Fruit fly (Drosophila melanogaster) whole organism, embryonic: ENCODE measurements around the gene HIP-R.

ENCODE experiments used
- BtbVII ChIP-seq: fragments of 200-800 bp; sonication (Bioruptor generic); optimal IDR thresholded peaks from 3 replicates; lab custom pipeline; 2017; ENCODE audit warnings: missing biosample characterization, mild to moderate bottlenecking, missing genetic modification characterization
- CG10321 ChIP-seq: fragments of 200-800 bp; sonication (Bioruptor generic); IDR thresholded peaks from 2 replicates; pipeline ENCODE4 v1.3.6; 2022; ENCODE audit warnings: missing biosample characterization, missing genetic modification characterization
- CG10366 ChIP-seq: fragments of 200-800 bp; sonication (Bioruptor generic); IDR thresholded peaks from 2 replicates; pipeline ENCODE4 v1.3.6; 2022; ENCODE audit warnings: missing biosample characterization, missing genetic modification characterization
- CG11723 ChIP-seq: fragments of 200-800 bp; sonication (Bioruptor generic); optimal IDR thresholded peaks from 2 replicates; lab custom pipeline; 2017; ENCODE audit warnings: missing biosample characterization, mild to moderate bottlenecking, missing genetic modification characterization
- CG12104 ChIP-seq: fragments of 200-800 bp; sonication (Bioruptor generic); optimal IDR thresholded peaks from 3 replicates; lab custom pipeline; 2016; ENCODE audit warnings: missing biosample characterization, missing genetic modification characterization
- CG12155 ChIP-seq: fragments of 200-800 bp; sonication (Bioruptor generic); optimal IDR thresholded peaks from 3 replicates; lab custom pipeline; 2016; ENCODE audit warnings: missing biosample characterization, missing genetic modification characterization
- CG1233 ChIP-seq: fragments of 200-800 bp; sonication (Bioruptor generic); optimal IDR thresholded peaks from 4 replicates; lab custom pipeline; 2018; ENCODE audit warnings: missing biosample characterization, mild to moderate bottlenecking, missing genetic modification characterization
- CG13123 ChIP-seq: fragments of 200-800 bp; sonication (Bioruptor generic); optimal IDR thresholded peaks from 2 replicates; lab custom pipeline; 2016; ENCODE audit warnings: missing biosample characterization, missing genetic modification characterization
- CG14441 ChIP-seq: fragments of 200-800 bp; sonication (Bioruptor generic); IDR thresholded peaks from 2 replicates; pipeline ENCODE4 v1.3.6; 2022; ENCODE audit warnings: missing biosample characterization, missing genetic modification characterization
- CG14860 ChIP-seq: fragments of 200-800 bp; sonication (Bioruptor generic); IDR thresholded peaks from 3 replicates; pipeline ENCODE4 v1.3.6; 2022; ENCODE audit warnings: missing biosample characterization, missing genetic modification characterization; ENCODE audit not compliant: partially characterized antibody
- CG15073 ChIP-seq: fragments of 200-800 bp; sonication (Bioruptor generic); optimal IDR thresholded peaks from 2 replicates; lab custom pipeline; 2016; ENCODE audit warnings: missing biosample characterization, missing genetic modification characterization
- CG15601 ChIP-seq: fragments of 200-800 bp; sonication (Bioruptor generic); optimal IDR thresholded peaks from 3 replicates; lab custom pipeline; 2019; ENCODE audit warnings: missing biosample characterization, mild to moderate bottlenecking, missing genetic modification characterization, moderate library complexity
- CG16779 ChIP-seq: fragments of 200-800 bp; sonication (Bioruptor generic); IDR thresholded peaks from 2 replicates; pipeline ENCODE4 v1.3.6; 2022; ENCODE audit warnings: missing biosample characterization, missing genetic modification characterization
- CG17328 ChIP-seq: fragments of 200-800 bp; sonication (Bioruptor generic); IDR thresholded peaks from 2 replicates; pipeline ENCODE4 v1.3.6; 2022; ENCODE audit warnings: missing biosample characterization, missing genetic modification characterization
- CG17829 ChIP-seq: fragments of 200-800 bp; optimal IDR thresholded peaks from 2 replicates; lab custom pipeline; 2019; ENCODE audit warnings: missing biosample characterization, mild to moderate bottlenecking, missing genetic modification characterization, moderate library complexity
- CG2678 ChIP-seq: fragments of 200-800 bp; sonication (Bioruptor generic); optimal IDR thresholded peaks from 3 replicates; lab custom pipeline; 2019; ENCODE audit warnings: missing biosample characterization, mild to moderate bottlenecking, missing genetic modification characterization, moderate library complexity
- CG2712 ChIP-seq: fragments of 200-800 bp; optimal IDR thresholded peaks from 3 replicates; lab custom pipeline; 2019; ENCODE audit warnings: missing biosample characterization, mild to moderate bottlenecking, missing genetic modification characterization, moderate library complexity
- CG30403 ChIP-seq: fragments of 200-800 bp; sonication (Bioruptor generic); optimal IDR thresholded peaks from 3 replicates; lab custom pipeline; 2016; ENCODE audit warnings: missing biosample characterization, missing genetic modification characterization
- CG32767 ChIP-seq: fragments of 200-800 bp; sonication (Bioruptor generic); IDR thresholded peaks from 2 replicates; pipeline ENCODE4 v1.3.6; 2022; ENCODE audit warnings: missing biosample characterization, missing genetic modification characterization
- CG32772 ChIP-seq: fragments of 200-800 bp; sonication (Bioruptor generic); IDR thresholded peaks from 2 replicates; pipeline ENCODE4 v1.3.6; 2022; ENCODE audit warnings: missing biosample characterization, missing genetic modification characterization
- CG4360 ChIP-seq: fragments of 200-800 bp; sonication (Bioruptor generic); IDR thresholded peaks from 2 replicates; pipeline ENCODE4 v1.3.6; 2022; ENCODE audit warnings: missing biosample characterization, missing genetic modification characterization
- CG5180 ChIP-seq: fragments of 200-800 bp; sonication (Bioruptor generic); optimal IDR thresholded peaks from 3 replicates; lab custom pipeline; 2017; ENCODE audit warnings: missing biosample characterization, missing genetic modification characterization, mild to moderate bottlenecking, moderate library complexity, missing genetic modification reagents
- CG5245 ChIP-seq: fragments of 200-800 bp; sonication (Bioruptor generic); optimal IDR thresholded peaks from 3 replicates; lab custom pipeline; 2016; ENCODE audit warnings: missing biosample characterization, missing genetic modification characterization
- CG6254 ChIP-seq: fragments of 200-800 bp; sonication (Bioruptor generic); optimal IDR thresholded peaks from 3 replicates; lab custom pipeline; 2017; ENCODE audit warnings: mild to moderate bottlenecking, missing biosample characterization, missing genetic modification reagents, missing genetic modification characterization
- CG7357 ChIP-seq: fragments of 200-800 bp; sonication (Bioruptor generic); IDR thresholded peaks from 3 replicates; pipeline ENCODE4 v1.3.6; 2022; ENCODE audit warnings: missing biosample characterization, missing genetic modification characterization
- CG7745 ChIP-seq: fragments of 200-800 bp; sonication (Bioruptor generic); optimal IDR thresholded peaks from 2 replicates; lab custom pipeline; 2018; ENCODE audit warnings: missing biosample characterization, mild to moderate bottlenecking, missing genetic modification characterization, moderate library complexity
- CG7928 ChIP-seq: fragments of 200-800 bp; sonication (Bioruptor generic); optimal IDR thresholded peaks from 2 replicates; lab custom pipeline; 2017; ENCODE audit warnings: missing biosample characterization, mild to moderate bottlenecking, missing genetic modification characterization
- CG8388 ChIP-seq: fragments of 200-800 bp; sonication (Bioruptor generic); optimal IDR thresholded peaks from 2 replicates; lab custom pipeline; 2019; ENCODE audit warnings: missing biosample characterization, mild to moderate bottlenecking, missing genetic modification characterization, moderate library complexity
- CG9727 ChIP-seq: fragments of 200-800 bp; sonication (Bioruptor generic); optimal IDR thresholded peaks from 3 replicates; lab custom pipeline; 2017; ENCODE audit warnings: missing biosample characterization, mild to moderate bottlenecking, missing genetic modification characterization
- CG9817 ChIP-seq: fragments of 200-800 bp; sonication (Bioruptor generic); optimal IDR thresholded peaks from 2 replicates; lab custom pipeline; 2018; ENCODE audit warnings: missing biosample characterization, mild to moderate bottlenecking, missing genetic modification characterization, moderate library complexity
- CrebB ChIP-seq: fragments of 200-800 bp; sonication (Bioruptor generic); optimal IDR thresholded peaks from 3 replicates; lab custom pipeline; 2018; ENCODE audit warnings: missing biosample characterization, mild to moderate bottlenecking, missing genetic modification characterization
- Dad ChIP-seq: fragments of 200-800 bp; sonication (Bioruptor generic); optimal IDR thresholded peaks from 3 replicates; lab custom pipeline; 2016; ENCODE audit warnings: missing biosample characterization, missing genetic modification characterization
- Doc3 ChIP-seq: fragments of 200-800 bp; sonication (Bioruptor generic); IDR thresholded peaks from 3 replicates; pipeline ENCODE4 v1.3.6; 2022; ENCODE audit warnings: missing biosample characterization, missing genetic modification characterization; ENCODE audit not compliant: partially characterized antibody
- Hmx ChIP-seq: fragments of 200-800 bp; sonication (Bioruptor generic); optimal IDR thresholded peaks from 2 replicates; lab custom pipeline; 2016; ENCODE audit warnings: missing biosample characterization, missing genetic modification characterization
- Kr ChIP-seq: fragments of 200-800 bp; sonication (Bioruptor generic); optimal IDR thresholded peaks from 2 replicates; lab custom pipeline; 2017; ENCODE audit warnings: missing biosample characterization, mild to moderate bottlenecking, missing genetic modification characterization
- NK7.1 ChIP-seq: fragments of 200-800 bp; sonication (Bioruptor generic); optimal IDR thresholded peaks from 3 replicates; lab custom pipeline; 2016; ENCODE audit warnings: missing biosample characterization, missing genetic modification characterization
- Sin3A ChIP-seq: fragments of >200 bp; optimal IDR thresholded peaks from 2 replicates; lab custom pipeline; 2018
- Taf1 ChIP-seq: fragments of 200-800 bp; sonication (Bioruptor generic); IDR thresholded peaks from 2 replicates; pipeline ENCODE4 v1.3.6; 2022; ENCODE audit warnings: missing biosample characterization, missing genetic modification characterization
- Xbp1 ChIP-seq: fragments of 200-800 bp; sonication (Bioruptor generic); optimal IDR thresholded peaks from 3 replicates; lab custom pipeline; 2016; ENCODE audit warnings: missing biosample characterization, mild to moderate bottlenecking, missing genetic modification characterization
- ara ChIP-seq: fragments of 200-800 bp; sonication (Bioruptor generic); IDR thresholded peaks from 2 replicates; pipeline ENCODE4 v1.3.6; 2022; ENCODE audit warnings: missing biosample characterization, missing genetic modification characterization
- crc ChIP-seq: fragments of 200-800 bp; sonication (Bioruptor generic); optimal IDR thresholded peaks from 2 replicates; lab custom pipeline; 2016; ENCODE audit warnings: missing biosample characterization, missing genetic modification characterization
- emc ChIP-seq: fragments of 200-800 bp; sonication (Bioruptor generic); optimal IDR thresholded peaks from 2 replicates; lab custom pipeline; 2016; ENCODE audit warnings: missing biosample characterization, missing genetic modification characterization
- en ChIP-seq: fragments of 200-800 bp; sonication (Bioruptor generic); optimal IDR thresholded peaks from 2 replicates; lab custom pipeline; 2016; ENCODE audit warnings: missing biosample characterization, missing genetic modification characterization
- hb ChIP-seq: fragments of 200-800 bp; sonication (Bioruptor generic); IDR thresholded peaks from 3 replicates; pipeline ENCODE4 v1.3.6; 2022; ENCODE audit warnings: missing biosample characterization, missing genetic modification characterization; ENCODE audit not compliant: partially characterized antibody
- nerfin-2 ChIP-seq: fragments of 200-800 bp; sonication (Bioruptor generic); IDR thresholded peaks from 2 replicates; pipeline ENCODE4 v1.3.6; 2022; ENCODE audit warnings: missing biosample characterization, missing genetic modification characterization; ENCODE audit not compliant: partially characterized antibody
- psq ChIP-seq: fragments of 200-800 bp; sonication (Bioruptor generic); optimal IDR thresholded peaks from 2 replicates; lab custom pipeline; 2017; ENCODE audit warnings: missing biosample characterization, missing genetic modification characterization
- ranshi ChIP-seq: fragments of 200-800 bp; sonication (Bioruptor generic); IDR thresholded peaks from 2 replicates; pipeline ENCODE4 v1.3.6; 2022; ENCODE audit warnings: missing biosample characterization, missing genetic modification characterization
- rib ChIP-seq: fragments of 200-800 bp; sonication (Bioruptor generic); IDR thresholded peaks from 2 replicates; pipeline ENCODE4 v1.3.6; 2022; ENCODE audit warnings: missing biosample characterization, missing genetic modification characterization
- sd ChIP-seq: fragments of 200-800 bp; sonication (Bioruptor generic); optimal IDR thresholded peaks from 3 replicates; lab custom pipeline; 2018; ENCODE audit warnings: missing biosample characterization, mild to moderate bottlenecking, missing genetic modification characterization, moderate library complexity
- sens-2 ChIP-seq: fragments of 200-800 bp; sonication (Bioruptor generic); IDR thresholded peaks from 2 replicates; pipeline ENCODE4 v1.3.6; 2022; ENCODE audit warnings: missing biosample characterization, missing genetic modification characterization
- shn ChIP-seq: fragments of 200-800 bp; sonication (Bioruptor generic); optimal IDR thresholded peaks from 3 replicates; lab custom pipeline; 2016; ENCODE audit warnings: missing biosample characterization, missing genetic modification characterization
- tio ChIP-seq: fragments of 200-800 bp; sonication (Bioruptor generic); optimal IDR thresholded peaks from 2 replicates; lab custom pipeline; 2017; ENCODE audit warnings: missing biosample characterization, missing genetic modification characterization, inconsistent platforms

HIP-R gene

DNA sequence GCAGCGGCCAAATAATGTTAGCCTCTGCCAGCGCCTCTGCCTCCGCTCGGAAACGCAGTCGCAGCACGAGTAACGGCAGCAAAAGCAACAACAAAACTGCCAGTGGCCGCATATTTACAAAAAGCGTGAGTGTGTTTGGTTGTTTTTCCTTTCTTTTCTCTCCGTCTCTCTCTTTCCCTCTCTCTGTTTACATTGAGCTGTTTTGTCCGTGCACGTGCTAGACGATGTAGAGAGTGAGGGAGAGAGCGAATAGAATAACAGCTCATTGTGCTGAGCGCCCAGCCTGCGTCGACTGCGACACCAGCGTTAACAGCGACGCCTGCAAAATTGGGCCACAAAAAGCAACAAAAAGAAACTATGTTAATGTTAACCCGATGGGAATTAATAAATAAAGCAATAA lies 12.5 kb upstream of the HIP-R start (continued):
- peak; percentile 92 for TF ChIP-seq CG4360 (GFP tag; lab: Robert Waterston, UW)
- peak; percentile 76; the same call in 1 of the 2 replicates for TF ChIP-seq rib
- no peak for TF ChIP-seq CG30403 (GFP tag; lab: Kevin White, UChicago)
- peak; percentile 35 for TF ChIP-seq CG12155 (GFP tag; lab: Kevin White, UChicago)
- peak; percentile 46 for TF ChIP-seq CG17829 (tag; lab: Kevin White, UChicago)
- no peak for TF ChIP-seq Sin3A (lab: Kevin White, UChicago)
- no peak for TF ChIP-seq CG10366
- TF ChIP-seq CG9727 (GFP tag; lab: Kevin White, UChicago), result peak; percentile 58
- TF ChIP-seq CG11723 (GFP tag; lab: Kevin White, UChicago), result peak; percentile 55
- peak; percentile 32; the same call in 1 of the 2 replicates for TF ChIP-seq ranshi (GFP tag; lab: Robert Waterston, UW)
- peak; percentile 15 for TF ChIP-seq CG6254 (GFP tag; lab: Kevin White, UChicago)
- TF ChIP-seq CG7745 (tag; lab: Kevin White, UChicago), result no peak
- TF ChIP-seq CG17328 (GFP tag; lab: Robert Waterston, UW), result peak; percentile 29
- TF ChIP-seq hb, result no peak
- no peak for TF ChIP-seq sens-2 (GFP tag; lab: Robert Waterston, UW)
- TF ChIP-seq Hmx, result no peak
- TF ChIP-seq CG13123 (GFP tag; lab: Kevin White, UChicago), result no peak
- peak; percentile 53 for TF ChIP-seq CG2678 (tag; lab: Kevin White, UChicago)
- TF ChIP-seq emc (GFP tag; lab: Kevin White, UChicago), result no peak
- peak; percentile 92 for TF ChIP-seq CG5180 (GFP tag; lab: Kevin White, UChicago)
- no peak for TF ChIP-seq CG15073 (GFP tag; lab: Kevin White, UChicago)
- no peak for TF ChIP-seq Xbp1 (GFP tag; lab: Kevin White, UChicago)
- no peak for TF ChIP-seq CG5245 (GFP tag; lab: Kevin White, UChicago)
- TF ChIP-seq CrebB (tag; lab: Kevin White, UChicago), result peak; percentile 86
- peak; percentile 71 for TF ChIP-seq psq (GFP tag; lab: Kevin White, UChicago)
- TF ChIP-seq CG16779 (GFP tag; lab: Robert Waterston, UW), result no peak
- no peak for TF ChIP-seq Doc3 (GFP tag; lab: Robert Waterston, UW)
- peak; percentile 20 for TF ChIP-seq CG2712
- TF ChIP-seq sd (tag; lab: Kevin White, UChicago), result peak; percentile 84
- no peak for TF ChIP-seq nerfin-2 (GFP tag; lab: Robert Waterston, UW)
- no peak for TF ChIP-seq CG14860 (GFP tag; lab: Robert Waterston, UW)
- peak; percentile 51 for TF ChIP-seq ara
- peak; percentile 57; the same call in 1 of the 2 replicates for TF ChIP-seq CG10321 (GFP tag; lab: Robert Waterston, UW)
- no peak for TF ChIP-seq CG32772 (GFP tag; lab: Robert Waterston, UW)
- no peak for TF ChIP-seq en
- TF ChIP-seq crc (GFP tag; lab: Kevin White, UChicago), result no peak
- no peak for TF ChIP-seq CG7357 (GFP tag; lab: Robert Waterston, UW)
- peak; percentile 79 for TF ChIP-seq BtbVII (GFP tag; lab: Kevin White, UChicago)
- peak; percentile 58 for TF ChIP-seq CG1233 (GFP tag; lab: Kevin White, UChicago)
- peak; percentile 23 for TF ChIP-seq CG12104
- TF ChIP-seq CG7928 (GFP tag; lab: Kevin White, UChicago), result no peak
- no peak for TF ChIP-seq CG9817
- no peak for TF ChIP-seq NK7.1
- peak; percentile 68 for TF ChIP-seq CG15601 (tag; lab: Kevin White, UChicago)
- TF ChIP-seq tio (GFP tag; lab: Kevin White, UChicago), result no peak
- TF ChIP-seq CG8388 (GFP tag; lab: Kevin White, UChicago), result peak; percentile 21
- TF ChIP-seq Kr, result no peak
- peak; percentile 34 for TF ChIP-seq Dad
- peak; percentile 15 for TF ChIP-seq shn (GFP tag; lab: Kevin White, UChicago)
- no peak for TF ChIP-seq CG32767
- TF ChIP-seq CG14441 (GFP tag; lab: Robert Waterston, UW), result no peak
- no peak for TF ChIP-seq Taf1 (GFP tag; lab: Robert Waterston, UW)
